Fruit fly (Drosophila melanogaster) whole organism, embryonic: ENCODE measurements around the gene Synd.

Experiments
- Atf6 ChIP-seq: fragments of 200-800 bp; sonication (Bioruptor generic); IDR thresholded peaks from 2 replicates; pipeline ENCODE4 v1.3.6; 2022; ENCODE audit warnings: missing biosample characterization, missing genetic modification characterization
- Awh ChIP-seq: fragments of 200-800 bp; sonication (Bioruptor generic); IDR thresholded peaks from 2 replicates; pipeline ENCODE4, ENCODE4 v1.3.6; 2022; ENCODE audit warnings: missing biosample characterization, missing genetic modification characterization
- BEAF-32 ChIP-seq: fragments of 200-800 bp; sonication (Bioruptor generic); optimal IDR thresholded peaks from 3 replicates; lab custom pipeline; 2017; ENCODE audit warnings: missing biosample characterization, missing genetic modification characterization, mild to moderate bottlenecking, moderate library complexity, missing genetic modification reagents
- Bdp1 ChIP-seq: fragments of 200-800 bp; sonication (Bioruptor generic); optimal IDR thresholded peaks from 3 replicates; lab custom pipeline; 2016; ENCODE audit warnings: missing biosample characterization, missing genetic modification characterization
- Bgb ChIP-seq: fragments of 200-800 bp; sonication (Bioruptor generic); IDR thresholded peaks from 2 replicates; pipeline ENCODE4 v1.3.6; 2022; ENCODE audit warnings: missing biosample characterization, missing genetic modification characterization; ENCODE audit not compliant: partially characterized antibody
- CG10543 ChIP-seq: fragments of 200-800 bp; sonication (Bioruptor generic); optimal IDR thresholded peaks from 3 replicates; lab custom pipeline; 2017; ENCODE audit warnings: missing biosample characterization, mild to moderate bottlenecking, missing genetic modification characterization, moderate library complexity
- CG12391 ChIP-seq: fragments of 200-800 bp; sonication (Bioruptor generic); optimal IDR thresholded peaks from 3 replicates; lab custom pipeline; 2018; ENCODE audit warnings: missing biosample characterization, mild to moderate bottlenecking, missing genetic modification characterization, moderate library complexity
- CG12659 ChIP-seq: fragments of 200-800 bp; sonication (Bioruptor generic); optimal IDR thresholded peaks from 3 replicates; lab custom pipeline; 2017; ENCODE audit warnings: mild to moderate bottlenecking, missing biosample characterization, missing genetic modification reagents, missing genetic modification characterization
- CG12744 ChIP-seq: fragments of 200-800 bp; sonication (Bioruptor generic); optimal IDR thresholded peaks from 2 replicates; lab custom pipeline; 2016; ENCODE audit warnings: missing biosample characterization, missing genetic modification characterization
- CG15011 ChIP-seq: fragments of 200-800 bp; sonication (Bioruptor generic); optimal IDR thresholded peaks from 3 replicates; lab custom pipeline; 2018; ENCODE audit warnings: missing biosample characterization, mild to moderate bottlenecking, missing genetic modification characterization
- CG16863 ChIP-seq: fragments of 200-800 bp; sonication (Bioruptor generic); optimal IDR thresholded peaks from 3 replicates; lab custom pipeline; 2016; ENCODE audit warnings: missing biosample characterization, missing genetic modification characterization
- CG17802 ChIP-seq: fragments of 200-800 bp; sonication (Bioruptor generic); optimal IDR thresholded peaks from 2 replicates; lab custom pipeline; 2018; ENCODE audit warnings: missing biosample characterization, mild to moderate bottlenecking, missing genetic modification characterization, moderate library complexity
- CG18476 ChIP-seq: fragments of 200-800 bp; sonication (Bioruptor generic); optimal IDR thresholded peaks from 2 replicates; lab custom pipeline; 2016; ENCODE audit warnings: missing biosample characterization, mild to moderate bottlenecking, missing genetic modification characterization
- CG18619 ChIP-seq: fragments of 200-800 bp; sonication (Bioruptor generic); optimal IDR thresholded peaks from 3 replicates; lab custom pipeline; 2017; ENCODE audit warnings: missing biosample characterization, mild to moderate bottlenecking, missing genetic modification characterization
- CG3281 ChIP-seq: fragments of 200-800 bp; sonication (Bioruptor generic); optimal IDR thresholded peaks from 3 replicates; lab custom pipeline; 2017; ENCODE audit warnings: missing biosample characterization, mild to moderate bottlenecking, missing genetic modification characterization
- CG4328 ChIP-seq: fragments of 200-800 bp; sonication (Bioruptor generic); optimal IDR thresholded peaks from 3 replicates; lab custom pipeline; 2017; ENCODE audit warnings: missing biosample characterization, missing genetic modification reagents, missing genetic modification characterization
- CG4707 ChIP-seq: fragments of 200-800 bp; sonication (Bioruptor generic); optimal IDR thresholded peaks from 2 replicates; lab custom pipeline; 2018; ENCODE audit warnings: missing biosample characterization, mild to moderate bottlenecking, missing genetic modification characterization, moderate library complexity
- CG7271 ChIP-seq: fragments of 200-800 bp; sonication (Bioruptor generic); optimal IDR thresholded peaks from 2 replicates; lab custom pipeline; 2018; ENCODE audit warnings: missing biosample characterization, mild to moderate bottlenecking, missing genetic modification characterization, moderate library complexity
- CG7928 ChIP-seq: fragments of 200-800 bp; sonication (Bioruptor generic); optimal IDR thresholded peaks from 2 replicates; lab custom pipeline; 2017; ENCODE audit warnings: missing biosample characterization, mild to moderate bottlenecking, missing genetic modification characterization
- CG9817 ChIP-seq: fragments of 200-800 bp; sonication (Bioruptor generic); optimal IDR thresholded peaks from 2 replicates; lab custom pipeline; 2018; ENCODE audit warnings: missing biosample characterization, mild to moderate bottlenecking, missing genetic modification characterization, moderate library complexity
- Dip3 ChIP-seq: fragments of 200-800 bp; sonication (Bioruptor generic); optimal IDR thresholded peaks from 3 replicates; lab custom pipeline; 2016; ENCODE audit warnings: missing biosample characterization, missing genetic modification characterization
- Dll ChIP-seq: fragments of 200-800 bp; sonication (Bioruptor generic); IDR thresholded peaks from 4 replicates; pipeline ENCODE4 v1.3.6; 2022; ENCODE audit warnings: missing biosample characterization, missing genetic modification characterization; ENCODE audit not compliant: partially characterized antibody
- Doc3 ChIP-seq: fragments of 200-800 bp; sonication (Bioruptor generic); IDR thresholded peaks from 3 replicates; pipeline ENCODE4 v1.3.6; 2022; ENCODE audit warnings: missing biosample characterization, missing genetic modification characterization; ENCODE audit not compliant: partially characterized antibody
- Dref ChIP-seq: fragments of 200-800 bp; sonication (Bioruptor generic); IDR thresholded peaks from 2 replicates; pipeline ENCODE4 v1.3.6; 2022; ENCODE audit warnings: missing biosample characterization, missing genetic modification characterization
- E2f2 ChIP-seq: fragments of 200-800 bp; sonication (Bioruptor generic); IDR thresholded peaks from 2 replicates; pipeline ENCODE4 v1.3.6; 2022; ENCODE audit warnings: missing biosample characterization, missing genetic modification characterization
- Ets97D ChIP-seq: fragments of 200-800 bp; sonication (Bioruptor generic); optimal IDR thresholded peaks from 3 replicates; lab custom pipeline; 2016; ENCODE audit warnings: missing biosample characterization, missing genetic modification characterization
- Gug ChIP-seq: fragments of 200-800 bp; sonication (Bioruptor generic); IDR thresholded peaks from 4 replicates; pipeline ENCODE4 v1.3.6; 2022; ENCODE audit warnings: missing biosample characterization, missing genetic modification characterization
- HmgZ ChIP-seq: fragments of 200-800 bp; sonication (Bioruptor generic); optimal IDR thresholded peaks from 2 replicates; lab custom pipeline; 2018; ENCODE audit warnings: missing biosample characterization, mild to moderate bottlenecking, missing genetic modification characterization
- Hr3 ChIP-seq: fragments of 200-800 bp; sonication (Bioruptor generic); optimal IDR thresholded peaks from 3 replicates; lab custom pipeline; 2016; ENCODE audit warnings: missing biosample characterization, missing genetic modification characterization
- Jarid2 ChIP-seq: fragments of 200-800 bp; sonication (Bioruptor generic); optimal IDR thresholded peaks from 3 replicates; lab custom pipeline; 2017; ENCODE audit warnings: mild to moderate bottlenecking, missing biosample characterization, missing genetic modification reagents, missing genetic modification characterization
- MTF-1 ChIP-seq: fragments of 200-800 bp; sonication (Bioruptor generic); optimal IDR thresholded peaks from 2 replicates; lab custom pipeline; 2018; ENCODE audit warnings: missing biosample characterization, mild to moderate bottlenecking, missing genetic modification characterization, borderline replicate concordance
- Optix ChIP-seq: fragments of 200-800 bp; sonication (Bioruptor generic); IDR thresholded peaks from 3 replicates; pipeline ENCODE4 v1.3.6; 2022; ENCODE audit warnings: missing biosample characterization, missing genetic modification characterization
- Trl ChIP-seq, 3 experiments: fragments of >200 bp in 2 of 3; fragments of 200-800 bp in 1 of 3; sonication (Bioruptor generic) in 1 of 3; optimal IDR thresholded peaks; 2 replicates in 1 of 3; 3 replicates in 2 of 3; lab custom pipeline; 2016 to 2017; ENCODE audit warnings: missing biosample characterization in 1 of 3, missing genetic modification characterization in 1 of 3
- Usf ChIP-seq: fragments of 200-800 bp; sonication (Bioruptor generic); optimal IDR thresholded peaks from 2 replicates; lab custom pipeline; 2017; ENCODE audit warnings: missing genotype, missing biosample characterization, missing genetic modification characterization
- ap ChIP-seq: fragments of 200-800 bp; sonication (Bioruptor generic); IDR thresholded peaks from 2 replicates; pipeline ENCODE4 v1.3.6; 2022; ENCODE audit warnings: missing biosample characterization, missing genetic modification characterization
- ase ChIP-seq: fragments of 200-800 bp; sonication (Bioruptor generic); IDR thresholded peaks from 3 replicates; pipeline ENCODE4 v1.3.6; 2022; ENCODE audit warnings: missing biosample characterization, missing genetic modification characterization
- az2 ChIP-seq: fragments of 200-800 bp; sonication (Bioruptor generic); optimal IDR thresholded peaks from 3 replicates; lab custom pipeline; 2016; ENCODE audit warnings: missing biosample characterization, missing genetic modification characterization
- bigmax ChIP-seq: fragments of 200-800 bp; sonication (Bioruptor generic); optimal IDR thresholded peaks from 2 replicates; lab custom pipeline; 2018; ENCODE audit warnings: missing biosample characterization, mild to moderate bottlenecking, missing genetic modification characterization
- chinmo ChIP-seq: fragments of 200-800 bp; sonication (Bioruptor generic); IDR thresholded peaks from 4 replicates; pipeline ENCODE4 v1.3.6; 2022; ENCODE audit warnings: missing biosample characterization, missing genetic modification characterization; ENCODE audit not compliant: partially characterized antibody
- dmrt11E ChIP-seq: fragments of 200-800 bp; sonication (Bioruptor generic); optimal IDR thresholded peaks from 3 replicates; lab custom pipeline; 2018; ENCODE audit warnings: missing biosample characterization, mild to moderate bottlenecking, missing genetic modification characterization, moderate library complexity
- emc ChIP-seq: fragments of 200-800 bp; sonication (Bioruptor generic); optimal IDR thresholded peaks from 2 replicates; lab custom pipeline; 2016; ENCODE audit warnings: missing biosample characterization, missing genetic modification characterization
- ewg ChIP-seq: fragments of 200-800 bp; sonication (Bioruptor generic); optimal IDR thresholded peaks from 3 replicates; lab custom pipeline; 2017; ENCODE audit warnings: mild to moderate bottlenecking, missing biosample characterization, missing genetic modification reagents, missing genetic modification characterization
- gsb ChIP-seq: fragments of 200-800 bp; sonication (Bioruptor generic); IDR thresholded peaks from 2 replicates; pipeline ENCODE4 v1.3.6; 2022; ENCODE audit warnings: missing biosample characterization, missing genetic modification characterization
- hbn ChIP-seq: fragments of 200-800 bp; sonication (Bioruptor generic); IDR thresholded peaks from 2 replicates; pipeline ENCODE4 v1.3.6; 2022; ENCODE audit warnings: missing biosample characterization, missing genetic modification characterization; ENCODE audit not compliant: partially characterized antibody
- kah ChIP-seq: fragments of 200-800 bp; sonication (Bioruptor generic); optimal IDR thresholded peaks from 2 replicates; lab custom pipeline; 2018; ENCODE audit warnings: missing biosample characterization, mild to moderate bottlenecking, missing genetic modification characterization
- onecut ChIP-seq: fragments of 200-800 bp; sonication (Bioruptor generic); IDR thresholded peaks from 2 replicates; pipeline ENCODE4 v1.3.6; 2022; ENCODE audit warnings: missing biosample characterization, missing genetic modification characterization
- phol ChIP-seq: fragments of 200-800 bp; sonication (Bioruptor generic); optimal IDR thresholded peaks from 3 replicates; lab custom pipeline; 2018; ENCODE audit warnings: missing biosample characterization, mild to moderate bottlenecking, missing genetic modification characterization, moderate library complexity
- pita ChIP-seq: fragments of 200-800 bp; sonication (Bioruptor generic); optimal IDR thresholded peaks from 2 replicates; lab custom pipeline; 2017; ENCODE audit warnings: missing biosample characterization, mild to moderate bottlenecking, missing genetic modification characterization
- sens ChIP-seq: fragments of 200-800 bp; sonication (Bioruptor generic); peaks from one replicate; lab custom pipeline; 2016; ENCODE audit warnings: missing biosample characterization, missing genetic modification characterization
- ttk ChIP-seq: fragments of 200-800 bp; sonication (Bioruptor generic); IDR thresholded peaks from 2 replicates; pipeline ENCODE4 v2.1.2; 2022; ENCODE audit warnings: missing biosample characterization, missing genetic modification characterization

The Synd gene

dm6 chr3R:20816008-20816407 is 16.6 kb upstream of the Synd start, which contains the start of gene Fancd2 (continued):
- TF ChIP-seq Trl (optimal IDR thresholded peaks at IDR 0.05; lab: Kevin White, UChicago) = no peak
- TF ChIP-seq Trl (GFP tag; optimal IDR thresholded peaks at IDR 0.05; lab: Kevin White, UChicago) = no peak
- TF ChIP-seq ewg (GFP tag; lab: Kevin White, UChicago) = no peak
- peak; percentile 53 for TF ChIP-seq Ets97D (GFP tag; lab: Kevin White, UChicago)
- TF ChIP-seq CG3281 (GFP tag; lab: Kevin White, UChicago) = no peak
- TF ChIP-seq bigmax = no peak
- no peak for TF ChIP-seq Gug (GFP tag; lab: Robert Waterston, UW)
- no peak for TF ChIP-seq ap (GFP tag; lab: Robert Waterston, UW)
- TF ChIP-seq ase (GFP tag; lab: Robert Waterston, UW) = no peak
- no peak for TF ChIP-seq Jarid2 (GFP tag; lab: Kevin White, UChicago)
- no peak for TF ChIP-seq Hr3 (GFP tag; lab: Kevin White, UChicago)
- no peak for TF ChIP-seq Bdp1 (GFP tag; lab: Kevin White, UChicago)
- TF ChIP-seq CG18619 (GFP tag; lab: Kevin White, UChicago) = no peak
- no peak for TF ChIP-seq Awh (GFP tag; lab: Robert Waterston, UW)
- peak; percentile 79 for TF ChIP-seq Bgb (GFP tag; lab: Robert Waterston, UW)
- no peak for TF ChIP-seq onecut (GFP tag; lab: Robert Waterston, UW)
- TF ChIP-seq CG15011 (GFP tag; lab: Kevin White, UChicago) = no peak
- TF ChIP-seq Dll = peak; percentile 73
- no peak for TF ChIP-seq az2
- TF ChIP-seq CG16863 (GFP tag; lab: Kevin White, UChicago) = no peak
- no peak for TF ChIP-seq Usf (GFP tag; lab: Kevin White, UChicago)
- TF ChIP-seq ttk (GFP tag; lab: Robert Waterston, UW) = no peak
- no peak for TF ChIP-seq CG10543 (GFP tag; lab: Kevin White, UChicago)
- TF ChIP-seq CG12744 = no peak
- TF ChIP-seq kah (GFP tag; lab: Kevin White, UChicago) = no peak
- TF ChIP-seq CG9817 = no peak
- 0 out of 3 replicates have a peak, but pooled peaks have one; percentile 27 for TF ChIP-seq Doc3 (GFP tag; lab: Robert Waterston, UW)
- no peak for TF ChIP-seq Optix
- peak; percentile 72 for TF ChIP-seq BEAF-32 (GFP tag; lab: Kevin White, UChicago)
- no peak for TF ChIP-seq CG12659 (GFP tag; lab: Kevin White, UChicago)
- no peak for TF ChIP-seq CG4328 (GFP tag; lab: Kevin White, UChicago)
- 0 out of 4 replicates have a peak, but pooled peaks have one; percentile 47 for TF ChIP-seq chinmo (GFP tag; lab: Robert Waterston, UW)
- no peak for TF ChIP-seq gsb
- no peak for TF ChIP-seq Dip3 (GFP tag; lab: Kevin White, UChicago)
- TF ChIP-seq Atf6 (GFP tag; lab: Robert Waterston, UW) = no peak
- TF ChIP-seq HmgZ (tag; lab: Kevin White, UChicago) = no peak
- peak; percentile 80 for TF ChIP-seq Dref
- TF ChIP-seq emc = no peak
- no peak for TF ChIP-seq CG7271 (tag; lab: Kevin White, UChicago)
- TF ChIP-seq CG4707 = no peak
- TF ChIP-seq MTF-1 (GFP tag; lab: Kevin White, UChicago) = no peak
- no peak for TF ChIP-seq CG12391 (tag; lab: Kevin White, UChicago)
- peak; percentile 1 for TF ChIP-seq sens (GFP tag; lab: Kevin White, UChicago)
- peak; percentile 48; the same call in 1 of the 2 replicates for TF ChIP-seq hbn (GFP tag; lab: Robert Waterston, UW)
- no peak for TF ChIP-seq CG17802
- TF ChIP-seq E2f2 (GFP tag; lab: Robert Waterston, UW) = peak; percentile 92
- TF ChIP-seq CG18476 = no peak
- TF ChIP-seq dmrt11E = no peak
- peak; percentile 84 for TF ChIP-seq phol
- TF ChIP-seq CG7928 (GFP tag; lab: Kevin White, UChicago) = no peak
- TF ChIP-seq pita (GFP tag; lab: Kevin White, UChicago) = peak; percentile 54
